Fruit fly (Drosophila melanogaster) whole organism, embryonic: ENCODE measurements around the gene MED15.

ENCODE experiments used
- CG12299 ChIP-seq: fragments of 200-800 bp; sonication (Bioruptor generic); optimal IDR thresholded peaks from 2 replicates; lab custom pipeline; 2018; ENCODE audit warnings: missing biosample characterization, mild to moderate bottlenecking, missing genetic modification characterization
- CG14667 ChIP-seq: fragments of 200-800 bp; sonication (Bioruptor generic); IDR thresholded peaks from 2 replicates; pipeline ENCODE4 v1.3.6; 2022; ENCODE audit warnings: missing biosample characterization, missing genetic modification characterization
- CG1529 ChIP-seq: fragments of 200-800 bp; sonication (Bioruptor generic); optimal IDR thresholded peaks from 3 replicates; lab custom pipeline; 2018; ENCODE audit warnings: missing biosample characterization, missing genetic modification characterization
- CG18011 ChIP-seq: fragments of 200-800 bp; sonication (Bioruptor generic); optimal IDR thresholded peaks from 2 replicates; lab custom pipeline; 2017; ENCODE audit warnings: missing biosample characterization, missing genetic modification characterization, mild to moderate bottlenecking, moderate library complexity, missing genotype
- Gug ChIP-seq: fragments of 200-800 bp; sonication (Bioruptor generic); IDR thresholded peaks from 4 replicates; pipeline ENCODE4 v1.3.6; 2022; ENCODE audit warnings: missing biosample characterization, missing genetic modification characterization
- Lim3 ChIP-seq: fragments of 200-800 bp; sonication (Bioruptor generic); IDR thresholded peaks from 2 replicates; pipeline ENCODE4 v1.3.6; 2022; ENCODE audit warnings: missing biosample characterization, missing genetic modification characterization
- Med ChIP-seq: fragments of 200-800 bp; sonication (Bioruptor generic); peaks from one replicate; lab custom pipeline; 2016; ENCODE audit warnings: missing biosample characterization, missing genetic modification characterization, mild to moderate bottlenecking, inconsistent platforms, moderate library complexity
- Stat92E ChIP-seq, 3 experiments: fragments of >200 bp in 2 of 3; fragments of 200-800 bp in 1 of 3; sonication (Bioruptor generic) in 1 of 3; optimal IDR thresholded peaks; 2 replicates each; lab custom pipeline; 2017 to 2019; ENCODE audit warnings: missing biosample characterization in 3 of 3, missing genetic modification characterization in 3 of 3, mild to moderate bottlenecking in 1 of 3, moderate library complexity in 1 of 3
- tin ChIP-seq: fragments of 200-800 bp; sonication (Bioruptor generic); optimal IDR thresholded peaks from 3 replicates; lab custom pipeline; 2016; ENCODE audit warnings: missing biosample characterization, missing genetic modification characterization
- usp ChIP-seq: fragments of >200 bp; optimal IDR thresholded peaks from 2 replicates; lab custom pipeline; 2017; ENCODE audit warnings: missing biosample characterization, missing genetic modification characterization

DNA sequence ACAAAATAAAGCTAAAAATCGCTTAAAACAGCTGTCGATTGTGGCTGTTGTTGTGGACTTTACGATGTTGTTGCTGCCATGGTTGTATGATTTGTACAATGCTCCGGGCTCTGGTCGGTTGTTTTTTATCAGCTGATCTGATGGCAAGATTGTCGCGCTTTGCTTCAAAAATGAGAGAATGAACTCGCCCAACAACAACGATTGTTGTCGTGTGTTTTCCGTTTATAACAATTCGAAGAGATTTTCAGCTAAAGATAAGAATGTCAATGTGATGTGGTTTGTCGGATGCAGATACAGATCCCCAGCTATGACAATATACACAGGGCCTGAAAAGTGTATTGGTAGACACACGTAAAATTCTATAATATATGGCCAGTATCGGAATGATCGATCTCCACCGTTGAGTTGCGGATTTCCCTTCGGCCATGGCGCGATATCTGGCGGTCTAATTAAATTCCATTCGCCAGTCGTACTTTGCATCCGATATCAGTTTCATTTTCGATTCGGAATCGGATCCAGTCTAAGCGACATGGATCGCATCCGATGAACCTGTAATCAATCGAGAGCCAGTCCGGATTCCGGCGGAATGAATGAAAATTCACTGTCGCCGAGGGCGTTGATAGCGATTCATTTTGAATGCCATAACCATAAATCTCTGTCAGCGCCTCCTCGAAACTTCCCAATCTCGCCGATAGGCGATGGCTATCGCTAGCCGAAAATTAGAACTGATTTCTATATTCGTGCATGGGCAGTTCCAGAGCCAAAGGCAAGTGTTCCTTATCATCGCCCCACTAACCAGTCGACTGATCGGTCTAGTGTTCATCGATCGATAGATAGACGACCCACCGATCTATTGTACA is 22.8 kb downstream of the MED15 start:
- TF ChIP-seq CG1529 (GFP tag; lab: Kevin White, UChicago) (no peak), tin (GFP tag; lab: Kevin White, UChicago) (no peak), usp (GFP tag; lab: Kevin White, UChicago) (no peak), Med (GFP tag; lab: Kevin White, UChicago) (peak; percentile 29), CG12299 (tag; lab: Kevin White, UChicago) (no peak), CG14667 (GFP tag; lab: Robert Waterston, UW) (no peak), Gug (GFP tag; lab: Robert Waterston, UW) (no peak), Stat92E (GFP tag; optimal IDR thresholded peaks at IDR 0.05; lab: Kevin White, UChicago) (no peak), Lim3 (GFP tag; lab: Robert Waterston, UW) (no peak), CG18011 (GFP tag; lab: Kevin White, UChicago) (no peak)
